Worm (Caenorhabditis elegans): ENCODE measurements around the gene Y32F6A.5.
A peak's percentile ranks its signal among the peaks of the same experiment; 100 is the strongest.

Y32F6A.5 gene

ce11 chrV:10433721-10434120 is 19.7 kb downstream of the Y32F6A.5 start, which contains the start of gene Y32F6A.4:
Gene Y32F6A.4, minus strand, starts transcription at chrV:10434067.
- TF ChIP-seq hlh-17 (GFP tag; optimal IDR thresholded peaks at IDR 0.05; ENCODE audit: borderline replicate concordance) (no peak), tbx-2 (tag; optimal IDR thresholded peaks at IDR 0.05) (no peak), elt-2 (tag; optimal IDR thresholded peaks at IDR 0.05) (peak; percentile 51), egl-27 (tag; optimal IDR thresholded peaks at IDR 0.05) (no peak), C34B4.2 (tag; optimal IDR thresholded peaks at IDR 0.05) (no peak)

ce11 chrV:10432607-10433006 is 20.8 kb downstream of the Y32F6A.5 start:
- TF ChIP-seq lin-35 (GFP tag; optimal IDR thresholded peaks at IDR 0.05): peak in 1 of 2 experiments; percentile 7
- no peak for TF ChIP-seq grh-1 (GFP tag; IDR thresholded peaks at IDR 0.05)
- peak; percentile 20 for TF ChIP-seq lin-14 (GFP tag; optimal IDR thresholded peaks at IDR 0.05)
- TF ChIP-seq pqm-1 (tag; optimal IDR thresholded peaks at IDR 0.05): peak; percentile 28
- peak; percentile 92 for TF ChIP-seq elt-2 (tag; optimal IDR thresholded peaks at IDR 0.05)
- TF ChIP-seq isw-1 (GFP tag; IDR thresholded peaks at IDR 0.05): no peak
- TF ChIP-seq lsy-2 (tag; optimal IDR thresholded peaks at IDR 0.05): peak in 1 of 2 experiments; percentile 4

- TF ChIP-seq zag-1 (tag; optimal IDR thresholded peaks at IDR 0.05) (no peak), sox-4 (tag; optimal IDR thresholded peaks at IDR 0.05) (no peak), aly-2 (tag; optimal IDR thresholded peaks at IDR 0.05) (no peak), hlh-4 (tag; optimal IDR thresholded peaks at IDR 0.05) (no peak), C34B4.2 (tag; optimal IDR thresholded peaks at IDR 0.05) (no peak), snpc-4 (tag; optimal IDR thresholded peaks at IDR 0.05) (no peak)
Observed at ce11 chrV:10428608-10429007, 24.8 kb downstream of the Y32F6A.5 start, which contains the start of gene tag-314. Gene tag-314, minus strand, starts transcription at chrV:10428708.

ce11 chrV:10426253-10426652 is 27.2 kb downstream of the Y32F6A.5 start, which contains the start of gene apc-10:
Gene apc-10, minus strand, starts transcription at chrV:10426353.
- no peak for TF ChIP-seq C34B4.2 (tag; optimal IDR thresholded peaks at IDR 0.05)
- no peak for TF ChIP-seq lin-13 (GFP tag; optimal IDR thresholded peaks at IDR 0.05)
- TF ChIP-seq unc-86 (tag; optimal IDR thresholded peaks at IDR 0.05): no peak
- no peak for TF ChIP-seq nhr-77 (tag; optimal IDR thresholded peaks at IDR 0.05)
- TF ChIP-seq ztf-4 (tag; optimal IDR thresholded peaks at IDR 0.05): no peak
- TF ChIP-seq lir-3 (tag; optimal IDR thresholded peaks at IDR 0.05; ENCODE audit: poor library complexity): no peak
- TF ChIP-seq ces-1 (GFP tag; optimal IDR thresholded peaks at IDR 0.05): no peak
- no peak for TF ChIP-seq elt-3 (tag; optimal IDR thresholded peaks at IDR 0.05)
- TF ChIP-seq vab-15 (tag; optimal IDR thresholded peaks at IDR 0.05): no peak
- no peak for TF ChIP-seq ztf-11 (tag; optimal IDR thresholded peaks at IDR 0.05)
- no peak for TF ChIP-seq fos-1 (tag; optimal IDR thresholded peaks at IDR 0.05)
- TF ChIP-seq nhr-237 (tag; optimal IDR thresholded peaks at IDR 0.05): no peak
- TF ChIP-seq unc-130 (tag; optimal IDR thresholded peaks at IDR 0.05): no peak

- TF ChIP-seq isw-1 (GFP tag; IDR thresholded peaks at IDR 0.05) (no peak), swsn-7 (tag; optimal IDR thresholded peaks at IDR 0.05) (no peak), sptf-1 (tag; optimal IDR thresholded peaks at IDR 0.05) (no peak), lsy-2 (tag; optimal IDR thresholded peaks at IDR 0.05) (no peak), ceh-63 (GFP tag; optimal IDR thresholded peaks at IDR 0.05) (no peak), tbx-2 (tag; optimal IDR thresholded peaks at IDR 0.05) (no peak), ceh-88 (GFP tag; IDR thresholded peaks at IDR 0.05) (no peak), unc-98 (GFP tag; IDR thresholded peaks at IDR 0.05) (no peak), nhr-20 (tag; optimal IDR thresholded peaks at IDR 0.05) (no peak), nhr-19 (GFP tag; conservative IDR thresholded peaks at IDR 0.05) (no peak), F16B12.6 (tag; optimal IDR thresholded peaks at IDR 0.05) (no peak), nhr-71 (tag; optimal IDR thresholded peaks at IDR 0.05) (no peak), mab-9 (GFP tag; IDR thresholded peaks at IDR 0.05) (no peak), ceh-82 (tag; optimal IDR thresholded peaks at IDR 0.05) (no peak), fkh-10 (GFP tag; optimal IDR thresholded peaks at IDR 0.05) (no peak)
Observed at ce11 chrV:10425098-10425497, 28.3 kb downstream of the Y32F6A.5 start, which contains the start of gene col-12. Gene col-12, minus strand, starts transcription at chrV:10425198.

Data from whole organism, L1 larva.